In the genomic region with DNA sequence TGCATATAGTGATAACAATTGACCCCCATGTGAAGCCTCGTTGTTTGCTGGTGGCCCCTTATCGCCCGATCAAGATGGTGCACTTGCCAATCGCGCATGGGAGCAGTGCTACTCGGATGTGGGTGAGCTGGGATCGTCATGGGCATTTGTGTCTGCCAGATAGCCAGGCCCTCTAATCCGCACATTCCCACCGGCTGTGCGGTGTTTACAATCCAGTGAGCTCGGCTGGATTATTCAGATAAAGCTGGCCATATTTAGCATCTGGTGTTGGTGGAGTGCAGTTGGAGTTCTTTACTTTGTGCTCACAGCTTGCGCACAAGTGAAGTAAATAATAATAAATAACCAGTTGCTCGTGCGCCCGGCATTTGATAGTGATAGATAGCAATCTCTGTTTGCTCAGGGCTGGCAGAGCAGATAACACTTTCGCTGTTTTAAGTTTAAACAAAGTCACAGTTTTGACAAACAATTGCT, we compare ENCODE assay signal across 2 fruit fly cellular contexts.
TF ChIP-seq lines count a peak whose summit lies in the region.

No protein-coding gene starts in this region.

TF ChIP-seq in whole organism, adult, 20 proteins besides CTCF, POLR2A, EP300 and RAD21 (continued from another document):
- TF ChIP-seq kay (GFP tag; lab: Kevin White, UChicago; ENCODE audit: borderline replicate concordance) (peak; percentile 96), pad (GFP tag; optimal IDR thresholded peaks at IDR 0.05; lab: Kevin White, UChicago) (peak; percentile 49), toe (GFP tag; optimal IDR thresholded peaks at IDR 0.05; lab: Kevin White, UChicago) (peak; percentile 68)

TF ChIP-seq in whole organism, embryonic, 481 proteins besides CTCF, POLR2A, EP300 and RAD21 (continued from another document and continues in another):
- TF ChIP-seq Fer2 (tag; optimal IDR thresholded peaks at IDR 0.05; lab: Kevin White, UChicago) = peak; percentile 12
- peak; percentile 9 for TF ChIP-seq CG17385 (GFP tag; optimal IDR thresholded peaks at IDR 0.05; lab: Kevin White, UChicago)
- no peak for TF ChIP-seq CG14667 (GFP tag; IDR thresholded peaks at IDR 0.05; lab: Robert Waterston, UW)
- TF ChIP-seq CG12155 (GFP tag; optimal IDR thresholded peaks at IDR 0.05; lab: Kevin White, UChicago) = no peak
- TF ChIP-seq pb (GFP tag; optimal IDR thresholded peaks at IDR 0.05; lab: Kevin White, UChicago) = no peak
- TF ChIP-seq CG17186 (GFP tag; optimal IDR thresholded peaks at IDR 0.05; lab: Kevin White, UChicago) = peak; percentile 59
- no peak for TF ChIP-seq CG8944 (GFP tag; optimal IDR thresholded peaks at IDR 0.05; lab: Kevin White, UChicago)
- no peak for TF ChIP-seq Nf-YC (tag; optimal IDR thresholded peaks at IDR 0.05; lab: Kevin White, UChicago)
- peak; percentile 80 for TF ChIP-seq Asciz (GFP tag; optimal IDR thresholded peaks at IDR 0.05; lab: Kevin White, UChicago)
- TF ChIP-seq Ssrp (tag; optimal IDR thresholded peaks at IDR 0.05; lab: Kevin White, UChicago) = no peak
- TF ChIP-seq D19B (GFP tag; optimal IDR thresholded peaks at IDR 0.05; lab: Kevin White, UChicago) = no peak
- TF ChIP-seq CG14014 (GFP tag; IDR thresholded peaks at IDR 0.05; lab: Robert Waterston, UW) = no peak; the same call in 1 of the 2 replicates
- TF ChIP-seq HLHmδ (GFP tag; optimal IDR thresholded peaks at IDR 0.05; lab: Kevin White, UChicago) = peak; percentile 25
- TF ChIP-seq bsh (GFP tag; optimal IDR thresholded peaks at IDR 0.05; lab: Kevin White, UChicago) = peak in 1 of 2 experiments; percentile 39
- TF ChIP-seq fd64A (GFP tag; optimal IDR thresholded peaks at IDR 0.05; lab: Kevin White, UChicago) = peak; percentile 78
- TF ChIP-seq Hr3 (GFP tag; optimal IDR thresholded peaks at IDR 0.05; lab: Kevin White, UChicago) = no peak
- TF ChIP-seq CG2889 (GFP tag; IDR thresholded peaks at IDR 0.05; lab: Robert Waterston, UW) = no peak
- no peak for TF ChIP-seq Opbp (GFP tag; IDR thresholded peaks at IDR 0.05; lab: Robert Waterston, UW; ENCODE audit: partially characterized antibody)
- no peak for TF ChIP-seq ERR (GFP tag; optimal IDR thresholded peaks at IDR 0.05; lab: Kevin White, UChicago)
- no peak for TF ChIP-seq klu (GFP tag; IDR thresholded peaks at IDR 0.05; lab: Robert Waterston, UW)
- no peak; the same call in 1 of the 2 replicates for TF ChIP-seq CG31441 (GFP tag; IDR thresholded peaks at IDR 0.05; lab: Robert Waterston, UW)
- no peak for TF ChIP-seq D (optimal IDR thresholded peaks at IDR 0.05; lab: Kevin White, UChicago)
- peak; percentile 44 for TF ChIP-seq D (GFP tag; optimal IDR thresholded peaks at IDR 0.05; lab: Kevin White, UChicago)
- TF ChIP-seq Lhr (GFP tag; optimal IDR thresholded peaks at IDR 0.05; lab: Kevin White, UChicago) = peak; percentile 12
- no peak for TF ChIP-seq CG3163 (GFP tag; optimal IDR thresholded peaks at IDR 0.05; lab: Kevin White, UChicago)
- TF ChIP-seq CG11696 (GFP tag; IDR thresholded peaks at IDR 0.05; lab: Robert Waterston, UW) = no peak
- no peak for TF ChIP-seq peb (GFP tag; IDR thresholded peaks at IDR 0.05; lab: Robert Waterston, UW)
- no peak for TF ChIP-seq CG8089 (GFP tag; optimal IDR thresholded peaks at IDR 0.05; lab: Kevin White, UChicago)
- no peak for TF ChIP-seq NfI (GFP tag; optimal IDR thresholded peaks at IDR 0.05; lab: Kevin White, UChicago)
- TF ChIP-seq CG9797 (GFP tag; optimal IDR thresholded peaks at IDR 0.05; lab: Kevin White, UChicago) = peak; percentile 5
- TF ChIP-seq CG10267 (tag; optimal IDR thresholded peaks at IDR 0.05; lab: Kevin White, UChicago) = no peak
- TF ChIP-seq CG13296 (GFP tag; optimal IDR thresholded peaks at IDR 0.05; lab: Kevin White, UChicago) = no peak
- no peak for TF ChIP-seq Poxn (GFP tag; IDR thresholded peaks at IDR 0.05; lab: Robert Waterston, UW)
- TF ChIP-seq Gsc (GFP tag; IDR thresholded peaks at IDR 0.05; lab: Robert Waterston, UW) = no peak
- no peak for TF ChIP-seq Rx (GFP tag; IDR thresholded peaks at IDR 0.05; lab: Robert Waterston, UW)
- TF ChIP-seq lilli (GFP tag; optimal IDR thresholded peaks at IDR 0.05; lab: Kevin White, UChicago) = no peak
- no peak for TF ChIP-seq CG10462 (GFP tag; optimal IDR thresholded peaks at IDR 0.05; lab: Kevin White, UChicago)
- peak; percentile 2 for TF ChIP-seq Six4 (GFP tag; optimal IDR thresholded peaks at IDR 0.05; lab: Kevin White, UChicago)
- 0 out of 2 replicates have a peak, but pooled peaks have one; percentile 13 for TF ChIP-seq stc (GFP tag; IDR thresholded peaks at IDR 0.05; lab: Robert Waterston, UW)
- 0 out of 3 replicates have a peak, but pooled peaks have one; percentile 28 for TF ChIP-seq zfh1 (GFP tag; IDR thresholded peaks at IDR 0.05; lab: Robert Waterston, UW)
- TF ChIP-seq Camta (GFP tag; optimal IDR thresholded peaks at IDR 0.05; lab: Kevin White, UChicago) = peak; percentile 9
- TF ChIP-seq Dip3 (GFP tag; optimal IDR thresholded peaks at IDR 0.05; lab: Kevin White, UChicago) = no peak
- no peak for TF ChIP-seq CG17802 (tag; optimal IDR thresholded peaks at IDR 0.05; lab: Kevin White, UChicago)
- TF ChIP-seq CG16813 (GFP tag; IDR thresholded peaks at IDR 0.05; lab: Robert Waterston, UW; ENCODE audit: partially characterized antibody) = 0 out of 3 replicates have a peak, but pooled peaks have one; percentile 11
- no peak for TF ChIP-seq wor (GFP tag; IDR thresholded peaks at IDR 0.05; lab: Robert Waterston, UW)
- no peak for TF ChIP-seq Lpt (GFP tag; optimal IDR thresholded peaks at IDR 0.05; lab: Kevin White, UChicago)
- no peak for TF ChIP-seq CG3726 (GFP tag; IDR thresholded peaks at IDR 0.05; lab: Robert Waterston, UW)
- no peak for TF ChIP-seq ase (GFP tag; IDR thresholded peaks at IDR 0.05; lab: Robert Waterston, UW)
- no peak for TF ChIP-seq HmgD (GFP tag; optimal IDR thresholded peaks at IDR 0.05; lab: Kevin White, UChicago)
- peak; percentile 45 for TF ChIP-seq CG12104 (GFP tag; optimal IDR thresholded peaks at IDR 0.05; lab: Kevin White, UChicago)
- no peak for TF ChIP-seq tgo (GFP tag; IDR thresholded peaks at IDR 0.05; lab: Robert Waterston, UW)
- TF ChIP-seq CG33557 (GFP tag; optimal IDR thresholded peaks at IDR 0.05; lab: Kevin White, UChicago) = no peak
- TF ChIP-seq CG15269 (tag; optimal IDR thresholded peaks at IDR 0.05; lab: Kevin White, UChicago) = no peak
- TF ChIP-seq CG18476 (GFP tag; optimal IDR thresholded peaks at IDR 0.05; lab: Kevin White, UChicago) = peak; percentile 12
- TF ChIP-seq Fer1 (GFP tag; optimal IDR thresholded peaks at IDR 0.05; lab: Kevin White, UChicago) = no peak
- TF ChIP-seq CG17829 (tag; optimal IDR thresholded peaks at IDR 0.05; lab: Kevin White, UChicago) = peak; percentile 5
- TF ChIP-seq lov (optimal IDR thresholded peaks at IDR 0.05; lab: Kevin White, UChicago) = no peak
- peak; percentile 67; the same call in 1 of the 3 replicates for TF ChIP-seq lov (GFP tag; IDR thresholded peaks at IDR 0.05; lab: Robert Waterston, UW)
- peak; percentile 22 for TF ChIP-seq kah (GFP tag; optimal IDR thresholded peaks at IDR 0.05; lab: Kevin White, UChicago)
- peak; percentile 26 for TF ChIP-seq Kr (GFP tag; optimal IDR thresholded peaks at IDR 0.05; lab: Kevin White, UChicago)
- peak; percentile 51 for TF ChIP-seq CG4707 (GFP tag; optimal IDR thresholded peaks at IDR 0.05; lab: Kevin White, UChicago)
- peak; percentile 23; the same call in 1 of the 2 replicates for TF ChIP-seq MBD-R2 (GFP tag; IDR thresholded peaks at IDR 0.05; lab: Robert Waterston, UW)
- TF ChIP-seq ci (GFP tag; IDR thresholded peaks at IDR 0.05; lab: Robert Waterston, UW) = peak; percentile 79
- no peak for TF ChIP-seq inv (GFP tag; IDR thresholded peaks at IDR 0.05; lab: Robert Waterston, UW; ENCODE audit: partially characterized antibody)
- no peak for TF ChIP-seq CG4820 (GFP tag; optimal IDR thresholded peaks at IDR 0.05; lab: Kevin White, UChicago)
- peak; percentile 77 for TF ChIP-seq CG7987 (GFP tag; optimal IDR thresholded peaks at IDR 0.05; lab: Kevin White, UChicago)
- TF ChIP-seq CG17612 (GFP tag; IDR thresholded peaks at IDR 0.05; lab: Robert Waterston, UW) = no peak
- TF ChIP-seq Vsx1 (GFP tag; optimal IDR thresholded peaks at IDR 0.05; lab: Kevin White, UChicago) = peak; percentile 60
- TF ChIP-seq Abd-B (GFP tag; optimal IDR thresholded peaks at IDR 0.05; lab: Kevin White, UChicago) = no peak
- TF ChIP-seq CG6765 (GFP tag; optimal IDR thresholded peaks at IDR 0.05; lab: Kevin White, UChicago) = peak; percentile 41
- no peak for TF ChIP-seq dpn (GFP tag; optimal IDR thresholded peaks at IDR 0.05; lab: Kevin White, UChicago)
- no peak for TF ChIP-seq az2 (GFP tag; optimal IDR thresholded peaks at IDR 0.05; lab: Kevin White, UChicago)
- TF ChIP-seq Mrtf (GFP tag; IDR thresholded peaks at IDR 0.05; lab: Robert Waterston, UW) = no peak
- peak; percentile 51; the same call in 1 of the 2 replicates for TF ChIP-seq sob (GFP tag; IDR thresholded peaks at IDR 0.05; lab: Robert Waterston, UW)
- peak; percentile 31 for TF ChIP-seq CG17912 (GFP tag; optimal IDR thresholded peaks at IDR 0.05; lab: Kevin White, UChicago)
- peak; percentile 12; the same call in 1 of the 2 replicates for TF ChIP-seq HLH3B (GFP tag; IDR thresholded peaks at IDR 0.05; lab: Robert Waterston, UW)
- 0 out of 2 replicates have a peak, but pooled peaks have one; percentile 22 for TF ChIP-seq gsb (GFP tag; IDR thresholded peaks at IDR 0.05; lab: Robert Waterston, UW)
- peak; percentile 13 for TF ChIP-seq ewg (GFP tag; optimal IDR thresholded peaks at IDR 0.05; lab: Kevin White, UChicago)
- no peak for TF ChIP-seq H15 (GFP tag; IDR thresholded peaks at IDR 0.05; lab: Robert Waterston, UW)
- peak; percentile 61 for TF ChIP-seq CG15514 (GFP tag; optimal IDR thresholded peaks at IDR 0.05; lab: Kevin White, UChicago)
- no peak for TF ChIP-seq fu2 (GFP tag; optimal IDR thresholded peaks at IDR 0.05; lab: Kevin White, UChicago)
- TF ChIP-seq so (GFP tag; IDR thresholded peaks at IDR 0.05; lab: Robert Waterston, UW) = peak; percentile 40; the same call in 1 of the 3 replicates
- no peak for TF ChIP-seq MESR4 (GFP tag; optimal IDR thresholded peaks at IDR 0.05; lab: Kevin White, UChicago)
- peak; percentile 54 for TF ChIP-seq HHEX (GFP tag; optimal IDR thresholded peaks at IDR 0.05; lab: Kevin White, UChicago)
- no peak for TF ChIP-seq CG31388 (GFP tag; optimal IDR thresholded peaks at IDR 0.05; lab: Kevin White, UChicago)
- no peak for TF ChIP-seq CG31365 (tag; optimal IDR thresholded peaks at IDR 0.05; lab: Kevin White, UChicago)
- TF ChIP-seq bab2 (GFP tag; optimal IDR thresholded peaks at IDR 0.05; lab: Kevin White, UChicago) = peak; percentile 37
- no peak for TF ChIP-seq BEAF-32 (GFP tag; optimal IDR thresholded peaks at IDR 0.05; lab: Kevin White, UChicago)
- 0 out of 2 replicates have a peak, but pooled peaks have one; percentile 6 for TF ChIP-seq Ada2b (GFP tag; IDR thresholded peaks at IDR 0.05; lab: Robert Waterston, UW)
- peak; percentile 20 for TF ChIP-seq Ets97D (GFP tag; optimal IDR thresholded peaks at IDR 0.05; lab: Kevin White, UChicago)
- no peak for TF ChIP-seq CkIIα-i1 (GFP tag; IDR thresholded peaks at IDR 0.05; lab: Robert Waterston, UW)
- TF ChIP-seq hth (optimal IDR thresholded peaks at IDR 0.05; lab: Kevin White, UChicago) = no peak
- TF ChIP-seq gcm (GFP tag; optimal IDR thresholded peaks at IDR 0.05; lab: Kevin White, UChicago) = peak; percentile 55
- TF ChIP-seq CG4328 (GFP tag; optimal IDR thresholded peaks at IDR 0.05; lab: Kevin White, UChicago) = peak; percentile 55
- no peak for TF ChIP-seq Dbx (GFP tag; IDR thresholded peaks at IDR 0.05; lab: Robert Waterston, UW)
- TF ChIP-seq CG6854 (GFP tag; optimal IDR thresholded peaks at IDR 0.05; lab: Kevin White, UChicago) = no peak
- peak; percentile 39 for TF ChIP-seq CG15696 (tag; optimal IDR thresholded peaks at IDR 0.05; lab: Kevin White, UChicago)
- no peak for TF ChIP-seq tll (GFP tag; optimal IDR thresholded peaks at IDR 0.05; lab: Kevin White, UChicago)
- TF ChIP-seq oc (tag; optimal IDR thresholded peaks at IDR 0.05; lab: Kevin White, UChicago) = no peak
- TF ChIP-seq CG18599 (GFP tag; optimal IDR thresholded peaks at IDR 0.05; lab: Kevin White, UChicago) = peak; percentile 68
- TF ChIP-seq croc (GFP tag; conservative IDR thresholded peaks at IDR 0.05; lab: Robert Waterston, UW) = no peak
- TF ChIP-seq CG3838 (GFP tag; optimal IDR thresholded peaks at IDR 0.05; lab: Kevin White, UChicago) = no peak
- TF ChIP-seq Spps (tag; optimal IDR thresholded peaks at IDR 0.05; lab: Kevin White, UChicago) = peak; percentile 1
- 0 out of 2 replicates have a peak, but pooled peaks have one; percentile 12 for TF ChIP-seq Nf-YA (GFP tag; IDR thresholded peaks at IDR 0.05; lab: Robert Waterston, UW)
- peak; percentile 12; the same call in 1 of the 2 replicates for TF ChIP-seq CG17328 (GFP tag; IDR thresholded peaks at IDR 0.05; lab: Robert Waterston, UW)
- peak; percentile 56 for TF ChIP-seq CG3407 (GFP tag; optimal IDR thresholded peaks at IDR 0.05; lab: Kevin White, UChicago)
- TF ChIP-seq CG12071 (GFP tag; optimal IDR thresholded peaks at IDR 0.05; lab: Kevin White, UChicago) = no peak
- TF ChIP-seq ftz-f1 (GFP tag; optimal IDR thresholded peaks at IDR 0.05; lab: Kevin White, UChicago) = no peak
- TF ChIP-seq CG34376 (GFP tag; optimal IDR thresholded peaks at IDR 0.05; lab: Kevin White, UChicago) = no peak
- peak; percentile 80 for TF ChIP-seq CG10543 (GFP tag; optimal IDR thresholded peaks at IDR 0.05; lab: Kevin White, UChicago)
- TF ChIP-seq CG18764 (GFP tag; optimal IDR thresholded peaks at IDR 0.05; lab: Kevin White, UChicago) = peak; percentile 42
- no peak for TF ChIP-seq sima (GFP tag; optimal IDR thresholded peaks at IDR 0.05; lab: Kevin White, UChicago)
- peak; percentile 86 for TF ChIP-seq sens (GFP tag; lab: Kevin White, UChicago)
- TF ChIP-seq CG13287 (GFP tag; IDR thresholded peaks at IDR 0.05; lab: Robert Waterston, UW; ENCODE audit: partially characterized antibody) = no peak
- TF ChIP-seq CG16863 (GFP tag; optimal IDR thresholded peaks at IDR 0.05; lab: Kevin White, UChicago) = no peak
- TF ChIP-seq Lim3 (GFP tag; IDR thresholded peaks at IDR 0.05; lab: Robert Waterston, UW) = no peak
- TF ChIP-seq Tbp (GFP tag; optimal IDR thresholded peaks at IDR 0.05; lab: Kevin White, UChicago) = no peak
- peak; percentile 20 for TF ChIP-seq dmrt11E (tag; optimal IDR thresholded peaks at IDR 0.05; lab: Kevin White, UChicago)
- TF ChIP-seq twi (tag; optimal IDR thresholded peaks at IDR 0.05; lab: Kevin White, UChicago) = peak; percentile 67
- peak; percentile 23 for TF ChIP-seq CG33213 (GFP tag; optimal IDR thresholded peaks at IDR 0.05; lab: Kevin White, UChicago)
- no peak for TF ChIP-seq CHES-1-like (GFP tag; optimal IDR thresholded peaks at IDR 0.05; lab: Kevin White, UChicago)
- TF ChIP-seq Dek (tag; optimal IDR thresholded peaks at IDR 0.05; lab: Kevin White, UChicago) = peak; percentile 19
- peak; percentile 26 for TF ChIP-seq salm (tag; optimal IDR thresholded peaks at IDR 0.05; lab: Kevin White, UChicago)
- peak; percentile 63 for TF ChIP-seq wek (GFP tag; optimal IDR thresholded peaks at IDR 0.05; lab: Kevin White, UChicago)
